Fruit fly (Drosophila melanogaster): Measurements from ENCODE around the gene Ir7g.

Gene Ir7g

dm6 chrX:7935798-7936572 lies 51.5 kb downstream of the Ir7g start, which contains the start of gene Ubr3:
Gene Ubr3, plus strand, starts transcription at chrX:7935896.
- TF ChIP-seq noc (tag; optimal IDR thresholded peaks at IDR 0.05), result peak; percentile 54

Data from whole organism, larva.